Comparison of ENCODE assay signal across 2 fruit fly cellular contexts in the genomic region with DNA sequence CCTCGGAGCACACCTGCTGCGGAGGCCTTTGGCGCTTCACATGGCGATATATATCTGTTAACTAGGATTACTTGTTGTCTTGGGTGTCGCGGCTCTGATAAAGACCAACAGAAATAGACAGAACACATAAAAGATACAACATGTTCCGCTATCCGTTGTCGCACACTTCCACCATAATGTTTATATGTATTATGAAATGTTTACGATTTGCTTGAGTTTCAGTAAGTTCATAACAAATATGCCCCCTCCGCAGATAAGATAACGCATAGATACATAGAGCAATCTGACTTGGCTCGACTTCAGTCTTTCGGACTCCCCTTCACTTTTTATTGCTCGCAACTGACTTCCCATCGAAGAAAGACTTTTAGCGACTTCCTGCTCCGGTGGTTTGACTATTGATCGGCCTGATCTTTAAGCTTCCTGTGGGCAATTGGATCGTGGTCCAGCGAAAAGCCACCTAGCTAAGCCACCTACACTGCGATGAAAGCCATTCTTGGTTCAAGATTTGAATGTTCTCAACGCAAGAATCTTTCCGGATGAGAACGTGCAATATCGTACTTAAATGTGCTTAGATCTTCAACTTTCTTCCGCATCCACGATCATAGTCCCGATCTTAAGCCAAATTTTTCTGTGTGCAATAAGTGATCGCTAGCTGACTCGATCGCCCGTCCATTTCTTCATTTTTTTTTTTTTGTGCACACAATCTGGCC.
A peak's percentile ranks its signal among the peaks of the same experiment; 100 is the strongest.
TF ChIP-seq lines count a peak whose summit lies in the region.

No protein-coding gene starts in this region.

TF ChIP-seq in whole organism, embryonic, 481 proteins besides CTCF, POLR2A, EP300 and RAD21 (continued from another document and continues in another):
- TF ChIP-seq Jarid2 (GFP tag; optimal IDR thresholded peaks at IDR 0.05; lab: Kevin White, UChicago) (peak; percentile 4), tin (GFP tag; optimal IDR thresholded peaks at IDR 0.05; lab: Kevin White, UChicago) (no peak), HHEX (GFP tag; optimal IDR thresholded peaks at IDR 0.05; lab: Kevin White, UChicago) (peak; percentile 56), jumu (GFP tag; optimal IDR thresholded peaks at IDR 0.05; lab: Kevin White, UChicago) (no peak), ftz-f1 (GFP tag; optimal IDR thresholded peaks at IDR 0.05; lab: Kevin White, UChicago) (no peak), fd102C (GFP tag; optimal IDR thresholded peaks at IDR 0.05; lab: Kevin White, UChicago) (no peak), CG5180 (GFP tag; optimal IDR thresholded peaks at IDR 0.05; lab: Kevin White, UChicago) (peak; percentile 50), Doc3 (GFP tag; IDR thresholded peaks at IDR 0.05; lab: Robert Waterston, UW; ENCODE audit: partially characterized antibody) (no peak), CG17912 (GFP tag; optimal IDR thresholded peaks at IDR 0.05; lab: Kevin White, UChicago) (peak; percentile 49), Lhr (GFP tag; optimal IDR thresholded peaks at IDR 0.05; lab: Kevin White, UChicago) (no peak), CG1529 (GFP tag; optimal IDR thresholded peaks at IDR 0.05; lab: Kevin White, UChicago) (peak; percentile 17), onecut (GFP tag; IDR thresholded peaks at IDR 0.05; lab: Robert Waterston, UW) (peak; percentile 7; the same call in 1 of the 2 replicates), CG3838 (GFP tag; optimal IDR thresholded peaks at IDR 0.05; lab: Kevin White, UChicago) (no peak), CG17359 (tag; optimal IDR thresholded peaks at IDR 0.05; lab: Kevin White, UChicago) (peak; percentile 31), fd64A (GFP tag; optimal IDR thresholded peaks at IDR 0.05; lab: Kevin White, UChicago) (peak; percentile 73), CG15696 (tag; optimal IDR thresholded peaks at IDR 0.05; lab: Kevin White, UChicago) (peak; percentile 28), HmgD (GFP tag; optimal IDR thresholded peaks at IDR 0.05; lab: Kevin White, UChicago) (no peak), schlank (tag; optimal IDR thresholded peaks at IDR 0.05; lab: Kevin White, UChicago) (peak; percentile 68), jing (GFP tag; optimal IDR thresholded peaks at IDR 0.05; lab: Kevin White, UChicago) (no peak), GATAe (GFP tag; conservative IDR thresholded peaks at IDR 0.05; lab: Robert Waterston, UW) (peak; percentile 82), CG3995 (GFP tag; optimal IDR thresholded peaks at IDR 0.05; lab: Kevin White, UChicago) (no peak), Usf (GFP tag; optimal IDR thresholded peaks at IDR 0.05; lab: Kevin White, UChicago) (no peak), lilli (GFP tag; optimal IDR thresholded peaks at IDR 0.05; lab: Kevin White, UChicago) (no peak), H2.0 (GFP tag; IDR thresholded peaks at IDR 0.05; lab: Robert Waterston, UW) (no peak), so (GFP tag; IDR thresholded peaks at IDR 0.05; lab: Robert Waterston, UW) (peak; percentile 31; the same call in 1 of the 3 replicates), sens-2 (GFP tag; IDR thresholded peaks at IDR 0.05; lab: Robert Waterston, UW) (0 out of 2 replicates have a peak, but pooled peaks have one; percentile 26), CG13424 (tag; optimal IDR thresholded peaks at IDR 0.05; lab: Kevin White, UChicago) (peak; percentile 32), caup (GFP tag; optimal IDR thresholded peaks at IDR 0.05; lab: Kevin White, UChicago; ENCODE audit: severe bottlenecking) (peak; percentile 69), stwl (tag; optimal IDR thresholded peaks at IDR 0.05; lab: Kevin White, UChicago) (no peak), CG6813 (GFP tag; optimal IDR thresholded peaks at IDR 0.05; lab: Kevin White, UChicago) (peak; percentile 70), lab (GFP tag; optimal IDR thresholded peaks at IDR 0.05; lab: Kevin White, UChicago) (peak; percentile 80), Taf1 (GFP tag; IDR thresholded peaks at IDR 0.05; lab: Robert Waterston, UW) (no peak), CG18599 (GFP tag; optimal IDR thresholded peaks at IDR 0.05; lab: Kevin White, UChicago) (peak; percentile 56), run (tag; optimal IDR thresholded peaks at IDR 0.05; lab: Kevin White, UChicago) (peak; percentile 40), CG4328 (GFP tag; optimal IDR thresholded peaks at IDR 0.05; lab: Kevin White, UChicago) (peak; percentile 33), CG5953 (GFP tag; IDR thresholded peaks at IDR 0.05; lab: Robert Waterston, UW) (no peak), CG2120 (GFP tag; optimal IDR thresholded peaks at IDR 0.05; lab: Kevin White, UChicago) (no peak), CG12659 (GFP tag; optimal IDR thresholded peaks at IDR 0.05; lab: Kevin White, UChicago) (peak; percentile 17), CG9727 (GFP tag; optimal IDR thresholded peaks at IDR 0.05; lab: Kevin White, UChicago) (peak; percentile 38), Neu2 (GFP tag; optimal IDR thresholded peaks at IDR 0.05; lab: Kevin White, UChicago; ENCODE audit: borderline replicate concordance) (no peak), pan (optimal IDR thresholded peaks at IDR 0.05; lab: Kevin White, UChicago) (no peak), pan (GFP tag; optimal IDR thresholded peaks at IDR 0.05 in 1 of 2, IDR thresholded peaks at IDR 0.05 in 1 of 2) (peak in 1 of 2 experiments; percentile 41), wek (GFP tag; optimal IDR thresholded peaks at IDR 0.05; lab: Kevin White, UChicago) (peak; percentile 73), ac (GFP tag; optimal IDR thresholded peaks at IDR 0.05; lab: Kevin White, UChicago) (peak; percentile 4), CG8924 (tag; optimal IDR thresholded peaks at IDR 0.05; lab: Kevin White, UChicago) (peak; percentile 34), CG15011 (GFP tag; optimal IDR thresholded peaks at IDR 0.05; lab: Kevin White, UChicago) (no peak), Gug (GFP tag; IDR thresholded peaks at IDR 0.05; lab: Robert Waterston, UW) (no peak), lmd (GFP tag; IDR thresholded peaks at IDR 0.05; lab: Robert Waterston, UW) (no peak), Fer1 (GFP tag; optimal IDR thresholded peaks at IDR 0.05; lab: Kevin White, UChicago) (peak; percentile 65), Nf-YB (GFP tag; optimal IDR thresholded peaks at IDR 0.05; lab: Kevin White, UChicago) (peak; percentile 13), CG8765 (GFP tag; IDR thresholded peaks at IDR 0.05; lab: Robert Waterston, UW) (no peak), CG13296 (GFP tag; optimal IDR thresholded peaks at IDR 0.05; lab: Kevin White, UChicago) (peak; percentile 67), CG31365 (tag; optimal IDR thresholded peaks at IDR 0.05; lab: Kevin White, UChicago) (peak; percentile 57), grn (GFP tag; optimal IDR thresholded peaks at IDR 0.05; lab: Kevin White, UChicago) (peak; percentile 65), CG11695 (GFP tag; IDR thresholded peaks at IDR 0.05; lab: Robert Waterston, UW) (no peak), CG10431 (GFP tag; optimal IDR thresholded peaks at IDR 0.05; lab: Kevin White, UChicago) (no peak), CG7987 (GFP tag; optimal IDR thresholded peaks at IDR 0.05; lab: Kevin White, UChicago) (peak; percentile 17), gsb (GFP tag; IDR thresholded peaks at IDR 0.05; lab: Robert Waterston, UW) (no peak), NfI (GFP tag; optimal IDR thresholded peaks at IDR 0.05; lab: Kevin White, UChicago) (no peak), org-1 (GFP tag; optimal IDR thresholded peaks at IDR 0.05; lab: Kevin White, UChicago) (peak; percentile 22), crc (GFP tag; optimal IDR thresholded peaks at IDR 0.05; lab: Kevin White, UChicago) (no peak), CG10147 (GFP tag; optimal IDR thresholded peaks at IDR 0.05; lab: Kevin White, UChicago) (no peak)

TF ChIP-seq in whole organism, prepupa, 60 proteins besides CTCF, POLR2A, EP300 and RAD21 (continued from another document):
- TF ChIP-seq CG6163 (GFP tag; IDR thresholded peaks at IDR 0.05; lab: Robert Waterston, UW) (peak; percentile 90), CG15336 (GFP tag; IDR thresholded peaks at IDR 0.05; lab: Robert Waterston, UW) (peak; percentile 77), CG6276 (GFP tag; optimal IDR thresholded peaks at IDR 0.05; lab: Kevin White, UChicago) (peak; percentile 83), Smox (GFP tag; optimal IDR thresholded peaks at IDR 0.05; lab: Kevin White, UChicago) (no peak), CG16779 (tag; optimal IDR thresholded peaks at IDR 0.05; lab: Kevin White, UChicago) (no peak), CG11762 (GFP tag; optimal IDR thresholded peaks at IDR 0.05; lab: Kevin White, UChicago; ENCODE audit: insufficient read depth) (peak; percentile 30), esn (GFP tag; optimal IDR thresholded peaks at IDR 0.05; lab: Kevin White, UChicago) (no peak), Lpt (GFP tag; optimal IDR thresholded peaks at IDR 0.05; lab: Kevin White, UChicago) (peak; percentile 81), CG6854 (GFP tag; optimal IDR thresholded peaks at IDR 0.05; lab: Kevin White, UChicago) (no peak), Sox14 (GFP tag; optimal IDR thresholded peaks at IDR 0.05; lab: Kevin White, UChicago) (peak; percentile 61), dac (GFP tag; optimal IDR thresholded peaks at IDR 0.05; lab: Kevin White, UChicago) (no peak), fd85E (GFP tag; optimal IDR thresholded peaks at IDR 0.05; lab: Kevin White, UChicago) (no peak), CG9139 (GFP tag; optimal IDR thresholded peaks at IDR 0.05; lab: Kevin White, UChicago) (no peak), CG32006 (GFP tag; optimal IDR thresholded peaks at IDR 0.05; lab: Kevin White, UChicago) (peak; percentile 88), CG3032 (tag; optimal IDR thresholded peaks at IDR 0.05; lab: Kevin White, UChicago) (peak; percentile 66), Eip93F (GFP tag; optimal IDR thresholded peaks at IDR 0.05; lab: Kevin White, UChicago) (no peak), Blimp-1 (GFP tag; optimal IDR thresholded peaks at IDR 0.05; lab: Kevin White, UChicago) (no peak), svp (GFP tag; lab: Kevin White, UChicago) (peak; percentile 47), topi (GFP tag; optimal IDR thresholded peaks at IDR 0.05; lab: Kevin White, UChicago) (no peak), Sox15 (GFP tag; optimal IDR thresholded peaks at IDR 0.05; lab: Kevin White, UChicago) (no peak), achi (GFP tag; optimal IDR thresholded peaks at IDR 0.05; lab: Kevin White, UChicago) (peak; percentile 70), CG8632 (GFP tag; optimal IDR thresholded peaks at IDR 0.05; lab: Kevin White, UChicago) (peak; percentile 4), fd59A (GFP tag; optimal IDR thresholded peaks at IDR 0.05; lab: Kevin White, UChicago) (peak; percentile 66), fkh (GFP tag; optimal IDR thresholded peaks at IDR 0.05; lab: Kevin White, UChicago) (peak; percentile 93), CG31627 (GFP tag; optimal IDR thresholded peaks at IDR 0.05; lab: Kevin White, UChicago) (no peak), spab (GFP tag; optimal IDR thresholded peaks at IDR 0.05; lab: Kevin White, UChicago) (peak; percentile 59), cyc (GFP tag; optimal IDR thresholded peaks at IDR 0.05; lab: Kevin White, UChicago) (no peak), CG7368 (GFP tag; optimal IDR thresholded peaks at IDR 0.05; lab: Kevin White, UChicago) (peak; percentile 49), ss (GFP tag; optimal IDR thresholded peaks at IDR 0.05; lab: Kevin White, UChicago) (peak in 1 of 2 experiments; percentile 23), CG8319 (GFP tag; optimal IDR thresholded peaks at IDR 0.05; lab: Kevin White, UChicago) (peak; percentile 0), Eip75B (GFP tag; optimal IDR thresholded peaks at IDR 0.05; lab: Kevin White, UChicago) (peak; percentile 60), Hr38 (GFP tag; optimal IDR thresholded peaks at IDR 0.05; lab: Kevin White, UChicago) (no peak), CG8119 (GFP tag; IDR thresholded peaks at IDR 0.05; lab: Robert Waterston, UW) (peak; percentile 47; the same call in 2 of the 3 replicates), CG10669 (GFP tag; optimal IDR thresholded peaks at IDR 0.05; lab: Kevin White, UChicago) (peak; percentile 64), salr (GFP tag; optimal IDR thresholded peaks at IDR 0.05; lab: Kevin White, UChicago) (peak; percentile 29 to 77), eg (GFP tag; IDR thresholded peaks at IDR 0.05; lab: Robert Waterston, UW) (peak; percentile 81), net (GFP tag; optimal IDR thresholded peaks at IDR 0.05; lab: Kevin White, UChicago) (peak; percentile 57), lz (GFP tag; optimal IDR thresholded peaks at IDR 0.05; lab: Kevin White, UChicago) (peak; percentile 4), vri (GFP tag; optimal IDR thresholded peaks at IDR 0.05; lab: Kevin White, UChicago) (peak; percentile 69)
